Fruit fly (Drosophila melanogaster) whole organism, pupa: Measurements from ENCODE around the gene Osi1.

Source experiments
- CG10348 ChIP-seq: fragments of 200-800 bp; sonication (Bioruptor generic); IDR thresholded peaks from 2 replicates; pipeline ENCODE4 v1.3.6; 2022; ENCODE audit warnings: missing biosample characterization, missing genetic modification characterization
- CG12605 ChIP-seq: fragments of 200-800 bp; sonication (Bioruptor generic); IDR thresholded peaks from 2 replicates; pipeline ENCODE4 v1.3.6; 2022; ENCODE audit warnings: missing biosample characterization, missing genetic modification characterization
- CG13204 ChIP-seq: fragments of 200-800 bp; sonication (Bioruptor generic); optimal IDR thresholded peaks from 2 replicates; lab custom pipeline; 2018; ENCODE audit warnings: missing biosample characterization, mild to moderate bottlenecking, missing genetic modification characterization, moderate library complexity
- CG14655 ChIP-seq: fragments of 200-800 bp; sonication (Bioruptor generic); optimal IDR thresholded peaks from 3 replicates; lab custom pipeline; 2017; ENCODE audit warnings: mild to moderate bottlenecking, missing biosample characterization, missing genetic modification reagents, missing genetic modification characterization
- CG15710 ChIP-seq: fragments of 200-800 bp; sonication (Bioruptor generic); optimal IDR thresholded peaks from 2 replicates; lab custom pipeline; 2018; ENCODE audit warnings: missing biosample characterization, mild to moderate bottlenecking, missing genetic modification characterization, moderate library complexity
- CG17806 ChIP-seq: fragments of 200-800 bp; sonication (Bioruptor generic); optimal IDR thresholded peaks from 2 replicates; lab custom pipeline; 2018; ENCODE audit warnings: missing biosample characterization, mild to moderate bottlenecking, missing genetic modification characterization, moderate library complexity
- CG32121 ChIP-seq: fragments of 200-800 bp; sonication (Bioruptor generic); IDR thresholded peaks from 2 replicates; pipeline ENCODE4 v1.3.6; 2022; ENCODE audit warnings: missing biosample characterization, missing genetic modification characterization
- CG34367 ChIP-seq: fragments of 200-800 bp; sonication (Bioruptor generic); optimal IDR thresholded peaks from 2 replicates; lab custom pipeline; 2018; ENCODE audit warnings: missing biosample characterization, mild to moderate bottlenecking, missing genetic modification characterization
- CG4496 ChIP-seq: fragments of 200-800 bp; sonication (Bioruptor generic); IDR thresholded peaks from 3 replicates; pipeline ENCODE4 v1.3.6; 2022; ENCODE audit warnings: missing biosample characterization, missing genetic modification characterization
- CG8159 ChIP-seq: fragments of 200-800 bp; sonication (Bioruptor generic); optimal IDR thresholded peaks from 3 replicates; lab custom pipeline; 2018; ENCODE audit warnings: missing biosample characterization, mild to moderate bottlenecking, missing genetic modification characterization, moderate library complexity
- CG8301 ChIP-seq: fragments of 200-800 bp; sonication (Bioruptor generic); optimal IDR thresholded peaks from 2 replicates; lab custom pipeline; 2018; ENCODE audit warnings: missing biosample characterization, mild to moderate bottlenecking, missing genetic modification characterization
- CG9948 ChIP-seq: fragments of 200-800 bp; sonication (Bioruptor generic); optimal IDR thresholded peaks from 2 replicates; lab custom pipeline; 2018; ENCODE audit warnings: missing biosample characterization, mild to moderate bottlenecking, missing genetic modification characterization, moderate library complexity
- D1 ChIP-seq: fragments of 200-800 bp; sonication (Bioruptor generic); optimal IDR thresholded peaks from 2 replicates; lab custom pipeline; 2018; ENCODE audit warnings: missing biosample characterization, mild to moderate bottlenecking, missing genetic modification characterization, moderate library complexity
- EcR ChIP-seq: fragments of 200-800 bp; sonication (Bioruptor generic); optimal IDR thresholded peaks from 3 replicates; lab custom pipeline; 2019; ENCODE audit warnings: missing biosample characterization, missing genetic modification characterization, mild to moderate bottlenecking, moderate library complexity, missing genetic modification reagents
- Ets98B ChIP-seq: fragments of 200-800 bp; sonication (Bioruptor generic); IDR thresholded peaks from 2 replicates; pipeline ENCODE4 v1.3.6; 2022; ENCODE audit warnings: missing biosample characterization, missing genetic modification characterization
- Pif1A ChIP-seq: fragments of 200-800 bp; sonication (Bioruptor generic); optimal IDR thresholded peaks from 3 replicates; lab custom pipeline; 2016; ENCODE audit warnings: missing biosample characterization, missing genetic modification characterization
- Pif1B ChIP-seq: fragments of 200-800 bp; sonication (Bioruptor generic); optimal IDR thresholded peaks from 3 replicates; lab custom pipeline; 2016; ENCODE audit warnings: missing biosample characterization, missing genetic modification characterization
- Snoo ChIP-seq: fragments of 200-800 bp; sonication (Bioruptor generic); optimal IDR thresholded peaks from 3 replicates; lab custom pipeline; 2017; ENCODE audit warnings: missing biosample characterization, mild to moderate bottlenecking, missing genetic modification characterization, inconsistent platforms
- fd96Ca ChIP-seq: fragments of 200-800 bp; sonication (Bioruptor generic); IDR thresholded peaks from 3 replicates; pipeline ENCODE4 v1.3.6; 2022; ENCODE audit warnings: missing biosample characterization, missing genetic modification characterization
- gl ChIP-seq: fragments of 200-800 bp; sonication (Bioruptor generic); optimal IDR thresholded peaks from 2 replicates; lab custom pipeline; 2018; ENCODE audit warnings: missing biosample characterization, mild to moderate bottlenecking, missing genetic modification characterization
- rn ChIP-seq: fragments of 200-800 bp; sonication (Bioruptor generic); IDR thresholded peaks from 2 replicates; pipeline ENCODE4 v1.3.6; 2022; ENCODE audit warnings: missing biosample characterization, missing genetic modification characterization

The Osi1 gene

dm6 chr3R:6167183-6167582 is 6.2 kb upstream of the Osi1 start, which contains the start of gene CG1077:
Gene CG1077, plus strand, starts transcription at chr3R:6167483.
- TF ChIP-seq CG15710 (tag; lab: Kevin White, UChicago) (no peak), CG8301 (tag; lab: Kevin White, UChicago) (no peak), CG34367 (tag; lab: Kevin White, UChicago) (no peak), Ets98B (no peak)

- TF ChIP-seq CG4496 (GFP tag; lab: Robert Waterston, UW): no peak
- TF ChIP-seq gl: no peak
- no peak for TF ChIP-seq Snoo
- no peak for TF ChIP-seq Ets98B
- no peak for TF ChIP-seq Pif1A
- TF ChIP-seq CG9948: no peak
- TF ChIP-seq fd96Ca (GFP tag; lab: Robert Waterston, UW): no peak
- TF ChIP-seq CG32121 (GFP tag; lab: Robert Waterston, UW): no peak
- no peak for TF ChIP-seq Pif1B
- TF ChIP-seq CG17806 (tag; lab: Kevin White, UChicago): no peak
- no peak for TF ChIP-seq rn
- TF ChIP-seq CG10348 (GFP tag; lab: Robert Waterston, UW): no peak
- TF ChIP-seq CG15710 (tag; lab: Kevin White, UChicago): no peak
- no peak for TF ChIP-seq D1 (tag; lab: Kevin White, UChicago)
Measured at dm6 chr3R:6170737-6171136, 2.6 kb upstream of the Osi1 start.

DNA sequence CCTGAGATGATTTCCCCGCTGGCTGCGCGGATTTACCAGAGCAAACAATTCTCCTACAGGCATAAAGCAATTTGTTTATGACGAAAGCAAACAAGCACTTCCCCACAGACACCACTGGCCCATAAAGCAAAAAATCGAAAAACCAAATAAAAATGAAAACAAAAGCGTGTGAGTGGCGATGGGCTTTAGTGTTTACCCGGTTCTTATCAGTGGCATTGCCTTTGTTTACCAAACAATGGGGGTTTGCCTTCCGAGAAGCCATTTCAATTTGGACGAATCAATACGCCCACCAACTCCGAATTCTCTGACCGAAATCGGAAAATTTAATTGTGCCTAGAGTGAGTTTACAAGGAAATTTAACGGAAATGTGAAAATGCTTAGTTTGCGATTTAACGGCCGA is 9.2 kb downstream of the Osi1 start:
- TF ChIP-seq CG8301 (tag; lab: Kevin White, UChicago): no peak
- TF ChIP-seq gl: no peak
- no peak for TF ChIP-seq CG14655
- no peak for TF ChIP-seq CG34367 (tag; lab: Kevin White, UChicago)
- TF ChIP-seq EcR (GFP tag; lab: Kevin White, UChicago): no peak
- no peak for TF ChIP-seq Ets98B
- TF ChIP-seq Pif1A: peak; percentile 12

dm6 chr3R:6187015-6187414 is 13.7 kb downstream of the Osi1 start, which contains the start of gene NPFR:
Gene NPFR, plus strand, starts transcription at chr3R:6187315.
- TF ChIP-seq rn (no peak), CG14655 (no peak), CG12605 (GFP tag; lab: Robert Waterston, UW) (no peak), D1 (tag; lab: Kevin White, UChicago) (no peak), Pif1A (no peak), fd96Ca (GFP tag; lab: Robert Waterston, UW) (no peak)

DNA sequence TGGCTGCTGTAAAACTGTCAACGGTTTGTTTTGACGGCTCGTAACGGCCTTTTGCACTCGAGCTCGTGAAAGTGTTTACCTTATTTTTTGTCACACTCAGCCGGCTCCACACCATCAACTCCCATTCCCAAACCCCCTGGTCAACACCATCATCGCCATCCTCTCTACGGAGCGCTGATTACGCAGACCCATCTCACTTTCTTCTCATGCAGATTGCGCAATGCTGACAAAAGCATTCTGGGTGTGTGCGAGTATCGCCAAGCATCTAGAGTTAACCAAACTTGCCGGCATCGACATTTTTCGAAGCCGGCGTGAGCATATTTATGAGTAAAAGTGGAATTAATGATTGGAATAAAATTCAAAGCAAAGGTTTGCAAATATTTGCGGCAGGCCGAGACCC is 23.1 kb downstream of the Osi1 start:
- no peak for TF ChIP-seq Pif1B
- TF ChIP-seq CG14655: no peak
- TF ChIP-seq CG12605 (GFP tag; lab: Robert Waterston, UW): no peak
- no peak for TF ChIP-seq D1 (tag; lab: Kevin White, UChicago)
- TF ChIP-seq CG15710 (tag; lab: Kevin White, UChicago): no peak
- TF ChIP-seq CG4496 (GFP tag; lab: Robert Waterston, UW): no peak
- no peak for TF ChIP-seq rn
- TF ChIP-seq fd96Ca (GFP tag; lab: Robert Waterston, UW): no peak
- TF ChIP-seq CG10348 (GFP tag; lab: Robert Waterston, UW): no peak
- no peak for TF ChIP-seq EcR (GFP tag; lab: Kevin White, UChicago)
- TF ChIP-seq CG34367 (tag; lab: Kevin White, UChicago): no peak
- TF ChIP-seq gl: no peak
- no peak for TF ChIP-seq Snoo
- TF ChIP-seq CG9948: no peak
- TF ChIP-seq CG8159 (tag; lab: Kevin White, UChicago): no peak
- TF ChIP-seq Ets98B: no peak
- no peak for TF ChIP-seq CG8301 (tag; lab: Kevin White, UChicago)
- TF ChIP-seq CG32121 (GFP tag; lab: Robert Waterston, UW): no peak

dm6 chr3R:6198488-6198892 is 25.1 kb downstream of the Osi1 start, which contains the start of gene Osi24:
Gene Osi24, plus strand, starts transcription at chr3R:6198811.
- peak; percentile 70 for TF ChIP-seq rn
- TF ChIP-seq fd96Ca (GFP tag; lab: Robert Waterston, UW): peak; percentile 78; the same call in 2 of the 3 replicates
- TF ChIP-seq CG17806 (tag; lab: Kevin White, UChicago): peak; percentile 77
- TF ChIP-seq gl: peak; percentile 37
- TF ChIP-seq CG32121 (GFP tag; lab: Robert Waterston, UW): peak; percentile 90
- TF ChIP-seq CG8301 (tag; lab: Kevin White, UChicago): peak; percentile 81
- TF ChIP-seq Snoo: peak; percentile 24
- peak; percentile 50 for TF ChIP-seq CG15710 (tag; lab: Kevin White, UChicago)
- peak; percentile 77 for TF ChIP-seq CG14655
- TF ChIP-seq CG12605 (GFP tag; lab: Robert Waterston, UW): peak; percentile 89
- peak; percentile 59 for TF ChIP-seq CG8159 (tag; lab: Kevin White, UChicago)
- peak; percentile 21 for TF ChIP-seq EcR (GFP tag; lab: Kevin White, UChicago)
- TF ChIP-seq D1 (tag; lab: Kevin White, UChicago): peak; percentile 75
- TF ChIP-seq Pif1B: peak; percentile 74
- TF ChIP-seq Pif1A: peak; percentile 86
- TF ChIP-seq CG34367 (tag; lab: Kevin White, UChicago): peak; percentile 50
- peak; percentile 92 for TF ChIP-seq CG4496 (GFP tag; lab: Robert Waterston, UW)
- TF ChIP-seq CG13204: no peak
- no peak for TF ChIP-seq CG10348 (GFP tag; lab: Robert Waterston, UW)
- TF ChIP-seq CG9948: peak; percentile 69
- peak; percentile 92 for TF ChIP-seq Ets98B

DNA sequence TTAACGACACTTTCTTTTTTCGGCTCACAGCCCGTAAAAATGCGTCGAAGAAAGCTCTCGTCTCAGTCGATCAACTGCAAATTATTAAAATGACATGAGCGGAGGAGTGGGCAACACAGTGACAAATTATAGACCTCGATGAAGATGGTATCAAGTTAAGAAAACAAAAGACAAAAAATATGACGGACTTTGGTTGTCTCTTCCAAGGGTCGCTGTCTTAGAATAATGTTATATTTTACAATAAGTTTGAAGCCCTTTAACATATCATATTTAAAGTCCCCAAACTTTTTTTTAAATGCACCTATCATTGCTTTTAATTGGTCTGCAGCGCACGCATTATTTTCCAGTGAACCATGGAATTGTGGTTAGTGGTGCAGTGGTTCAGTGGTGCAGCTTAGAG is 26.4 kb downstream of the Osi1 start:
- no peak for TF ChIP-seq Pif1B
